Fruit fly (Drosophila melanogaster): ENCODE results near the gene Tdrd3.
A peak's percentile ranks its signal among the peaks of the same experiment; 100 is the strongest.

Gene Tdrd3

DNA sequence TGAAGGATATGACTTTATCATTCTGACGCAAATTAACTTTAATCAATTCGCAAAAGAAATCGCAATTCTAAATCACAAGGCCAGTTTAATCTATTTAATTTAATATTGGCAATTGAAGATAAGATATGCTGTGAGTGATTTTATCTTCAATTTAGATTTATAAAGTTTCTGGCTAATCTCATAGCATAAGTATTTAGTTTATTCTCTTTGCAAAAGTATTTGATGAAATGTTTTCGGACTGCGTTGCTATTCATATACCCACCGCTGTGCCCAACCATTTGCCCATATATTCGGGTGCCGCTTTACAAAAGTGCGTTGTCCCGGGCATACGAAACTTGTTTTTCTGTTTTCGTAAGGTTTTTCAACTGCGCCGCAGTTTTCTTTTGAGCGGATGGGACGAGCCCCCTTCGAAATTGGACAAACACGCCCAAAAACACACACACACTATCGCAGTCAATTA, 1.6 kb upstream of the Tdrd3 start (continued):
- peak; percentile 99 for TF ChIP-seq CG31441 (GFP tag; IDR thresholded peaks at IDR 0.05)
- peak; percentile 60 for TF ChIP-seq cas (GFP tag; IDR thresholded peaks at IDR 0.05)
- TF ChIP-seq CG8388 (GFP tag; optimal IDR thresholded peaks at IDR 0.05) = peak; percentile 96
- TF ChIP-seq ap (GFP tag; IDR thresholded peaks at IDR 0.05) = peak; percentile 83
- peak; percentile 96 for TF ChIP-seq gsb-n (tag; optimal IDR thresholded peaks at IDR 0.05)
- TF ChIP-seq gsb (GFP tag; IDR thresholded peaks at IDR 0.05) = peak; percentile 82
- peak in 1 of 2 experiments; percentile 97 for TF ChIP-seq Eip74EF (GFP tag; optimal IDR thresholded peaks at IDR 0.05)
- peak; percentile 99 for TF ChIP-seq CoRest (tag; optimal IDR thresholded peaks at IDR 0.05)
- TF ChIP-seq CG11723 (GFP tag; optimal IDR thresholded peaks at IDR 0.05) = peak; percentile 96
- TF ChIP-seq ken (GFP tag; IDR thresholded peaks at IDR 0.05) = peak; percentile 77
- TF ChIP-seq CG14965 (GFP tag; optimal IDR thresholded peaks at IDR 0.05; ENCODE audit: borderline replicate concordance) = peak; percentile 70
- peak; percentile 92 for TF ChIP-seq CG8359 (GFP tag; optimal IDR thresholded peaks at IDR 0.05; ENCODE audit: borderline replicate concordance)
- TF ChIP-seq toy (GFP tag; IDR thresholded peaks at IDR 0.05) = peak; percentile 71
- peak; percentile 98 for TF ChIP-seq CG17829 (tag; optimal IDR thresholded peaks at IDR 0.05)
- TF ChIP-seq CG16815 (GFP tag; optimal IDR thresholded peaks at IDR 0.05) = peak; percentile 96
- TF ChIP-seq mirr (GFP tag; optimal IDR thresholded peaks at IDR 0.05) = peak; percentile 90
- TF ChIP-seq ci (GFP tag; IDR thresholded peaks at IDR 0.05) = peak; percentile 91
- peak; percentile 14 for TF ChIP-seq BEAF-32 (GFP tag; optimal IDR thresholded peaks at IDR 0.05)
- peak in 1 of 2 experiments; percentile 22 for TF ChIP-seq eve (GFP tag; optimal IDR thresholded peaks at IDR 0.05)
- peak; percentile 91 for TF ChIP-seq CG3407 (GFP tag; optimal IDR thresholded peaks at IDR 0.05)
- peak; percentile 96 for TF ChIP-seq HmgZ (tag; optimal IDR thresholded peaks at IDR 0.05)
- peak; percentile 64 for TF ChIP-seq Sry-β (GFP tag; optimal IDR thresholded peaks at IDR 0.05)
- peak; percentile 78 for TF ChIP-seq CG7928 (GFP tag; optimal IDR thresholded peaks at IDR 0.05)
- no peak for TF ChIP-seq mld (GFP tag; IDR thresholded peaks at IDR 0.05; ENCODE audit: partially characterized antibody)
- peak; percentile 94 for TF ChIP-seq pho (GFP tag; optimal IDR thresholded peaks at IDR 0.05)
- TF ChIP-seq dan (GFP tag; IDR thresholded peaks at IDR 0.05) = no peak; the same call in 1 of the 2 replicates
- peak; percentile 75 for TF ChIP-seq Gug (GFP tag; IDR thresholded peaks at IDR 0.05)
- TF ChIP-seq Sry-δ (GFP tag; optimal IDR thresholded peaks at IDR 0.05) = peak; percentile 62
- TF ChIP-seq CG12744 (GFP tag; optimal IDR thresholded peaks at IDR 0.05) = peak; percentile 94
- TF ChIP-seq Oli (tag; optimal IDR thresholded peaks at IDR 0.05) = peak; percentile 99
- TF ChIP-seq CG4707 (GFP tag; optimal IDR thresholded peaks at IDR 0.05) = peak; percentile 90
- TF ChIP-seq CG2120 (GFP tag; optimal IDR thresholded peaks at IDR 0.05) = peak; percentile 96
- TF ChIP-seq CG31224 (GFP tag; IDR thresholded peaks at IDR 0.05) = peak; percentile 87
- TF ChIP-seq CG7839 (tag; optimal IDR thresholded peaks at IDR 0.05) = peak; percentile 99
- peak; percentile 93 for TF ChIP-seq Mad (GFP tag; optimal IDR thresholded peaks at IDR 0.05)
- peak; percentile 85 for TF ChIP-seq CG3726 (GFP tag; IDR thresholded peaks at IDR 0.05)
- TF ChIP-seq Blimp-1 (GFP tag; optimal IDR thresholded peaks at IDR 0.05) = peak; percentile 95
- TF ChIP-seq CG11560 (tag; IDR thresholded peaks at IDR 0.05) = peak; percentile 81
- peak; percentile 99 for TF ChIP-seq sens (GFP tag)
- TF ChIP-seq MESR4 (GFP tag; optimal IDR thresholded peaks at IDR 0.05) = peak; percentile 39
- TF ChIP-seq CG12236 (GFP tag; optimal IDR thresholded peaks at IDR 0.05) = peak; percentile 94
- TF ChIP-seq wdn (GFP tag; IDR thresholded peaks at IDR 0.05) = peak; percentile 80
- TF ChIP-seq Awh (GFP tag; IDR thresholded peaks at IDR 0.05) = peak; percentile 73
- TF ChIP-seq D19A (tag; optimal IDR thresholded peaks at IDR 0.05) = peak; percentile 95
- TF ChIP-seq CG43689 (GFP tag; IDR thresholded peaks at IDR 0.05) = peak; percentile 81
- TF ChIP-seq repo (GFP tag; optimal IDR thresholded peaks at IDR 0.05) = peak; percentile 90
- peak; percentile 96 for TF ChIP-seq CG34376 (GFP tag; optimal IDR thresholded peaks at IDR 0.05)
- peak; percentile 85 for TF ChIP-seq danr (GFP tag; IDR thresholded peaks at IDR 0.05)
- peak; percentile 97 for TF ChIP-seq CG1529 (GFP tag; optimal IDR thresholded peaks at IDR 0.05)
- peak; percentile 93 for TF ChIP-seq stc (GFP tag; IDR thresholded peaks at IDR 0.05)
- TF ChIP-seq Med (GFP tag) = peak; percentile 99
